Fruit fly (Drosophila melanogaster) whole organism: ENCODE measurements around the gene CG45690.

Experiments
- CG8478 ChIP-seq: fragments of >200 bp; optimal IDR thresholded peaks from 2 replicates; lab custom pipeline; 2018; ENCODE audit warnings: inconsistent platforms
- Dll ChIP-seq: fragments of >200 bp; optimal IDR thresholded peaks from 2 replicates; lab custom pipeline; 2017
- EcR ChIP-seq, 2 experiments: fragments of >200 bp; optimal IDR thresholded peaks; 2 replicates each; lab custom pipeline; 2017; ENCODE audit warnings: missing biosample characterization in 2 of 2, missing genetic modification characterization in 2 of 2, missing genetic modification reagents in 2 of 2
- pan ChIP-seq: fragments of >200 bp; optimal IDR thresholded peaks from 2 replicates; lab custom pipeline; 2017
- psq ChIP-seq: fragments of >200 bp; optimal IDR thresholded peaks from 2 replicates; lab custom pipeline; 2017
- usp ChIP-seq: fragments of >200 bp; optimal IDR thresholded peaks from 2 replicates; lab custom pipeline; 2017; ENCODE audit warnings: missing biosample characterization, missing genetic modification characterization, mixed read lengths

- TF ChIP-seq CG8478 (lab: Kevin White, UChicago) (no peak), usp (GFP tag; lab: Kevin White, UChicago) (no peak), psq (no peak), pan (lab: Kevin White, UChicago) (no peak), EcR (GFP tag; optimal IDR thresholded peaks at IDR 0.05; lab: Kevin White, UChicago) (no peak), Dll (lab: Kevin White, UChicago) (no peak)
Observed at dm6 chr2L:10701499-10702062, 43.5 kb downstream of the CG45690 start, which contains the start of gene Lip1.
